Fruit fly (Drosophila melanogaster) whole organism, pupa: Measurements from ENCODE around the gene CG45067.
A peak's percentile ranks its signal among the peaks of the same experiment; 100 is the strongest.

ENCODE experiments used
- CG10348 ChIP-seq: fragments of 200-800 bp; sonication (Bioruptor generic); IDR thresholded peaks from 2 replicates; pipeline ENCODE4 v1.3.6; 2022; ENCODE audit warnings: missing biosample characterization, missing genetic modification characterization
- CG12605 ChIP-seq: fragments of 200-800 bp; sonication (Bioruptor generic); IDR thresholded peaks from 2 replicates; pipeline ENCODE4 v1.3.6; 2022; ENCODE audit warnings: missing biosample characterization, missing genetic modification characterization
- CG13204 ChIP-seq: fragments of 200-800 bp; sonication (Bioruptor generic); optimal IDR thresholded peaks from 2 replicates; lab custom pipeline; 2018; ENCODE audit warnings: missing biosample characterization, mild to moderate bottlenecking, missing genetic modification characterization, moderate library complexity
- CG14655 ChIP-seq: fragments of 200-800 bp; sonication (Bioruptor generic); optimal IDR thresholded peaks from 3 replicates; lab custom pipeline; 2017; ENCODE audit warnings: mild to moderate bottlenecking, missing biosample characterization, missing genetic modification reagents, missing genetic modification characterization
- CG15710 ChIP-seq: fragments of 200-800 bp; sonication (Bioruptor generic); optimal IDR thresholded peaks from 2 replicates; lab custom pipeline; 2018; ENCODE audit warnings: missing biosample characterization, mild to moderate bottlenecking, missing genetic modification characterization, moderate library complexity
- CG17806 ChIP-seq: fragments of 200-800 bp; sonication (Bioruptor generic); optimal IDR thresholded peaks from 2 replicates; lab custom pipeline; 2018; ENCODE audit warnings: missing biosample characterization, mild to moderate bottlenecking, missing genetic modification characterization, moderate library complexity
- CG32121 ChIP-seq: fragments of 200-800 bp; sonication (Bioruptor generic); IDR thresholded peaks from 2 replicates; pipeline ENCODE4 v1.3.6; 2022; ENCODE audit warnings: missing biosample characterization, missing genetic modification characterization
- CG34367 ChIP-seq: fragments of 200-800 bp; sonication (Bioruptor generic); optimal IDR thresholded peaks from 2 replicates; lab custom pipeline; 2018; ENCODE audit warnings: missing biosample characterization, mild to moderate bottlenecking, missing genetic modification characterization
- CG4496 ChIP-seq: fragments of 200-800 bp; sonication (Bioruptor generic); IDR thresholded peaks from 3 replicates; pipeline ENCODE4 v1.3.6; 2022; ENCODE audit warnings: missing biosample characterization, missing genetic modification characterization
- CG8159 ChIP-seq: fragments of 200-800 bp; sonication (Bioruptor generic); optimal IDR thresholded peaks from 3 replicates; lab custom pipeline; 2018; ENCODE audit warnings: missing biosample characterization, mild to moderate bottlenecking, missing genetic modification characterization, moderate library complexity
- CG8301 ChIP-seq: fragments of 200-800 bp; sonication (Bioruptor generic); optimal IDR thresholded peaks from 2 replicates; lab custom pipeline; 2018; ENCODE audit warnings: missing biosample characterization, mild to moderate bottlenecking, missing genetic modification characterization
- CG9948 ChIP-seq: fragments of 200-800 bp; sonication (Bioruptor generic); optimal IDR thresholded peaks from 2 replicates; lab custom pipeline; 2018; ENCODE audit warnings: missing biosample characterization, mild to moderate bottlenecking, missing genetic modification characterization, moderate library complexity
- D1 ChIP-seq: fragments of 200-800 bp; sonication (Bioruptor generic); optimal IDR thresholded peaks from 2 replicates; lab custom pipeline; 2018; ENCODE audit warnings: missing biosample characterization, mild to moderate bottlenecking, missing genetic modification characterization, moderate library complexity
- EcR ChIP-seq: fragments of 200-800 bp; sonication (Bioruptor generic); optimal IDR thresholded peaks from 3 replicates; lab custom pipeline; 2019; ENCODE audit warnings: missing biosample characterization, missing genetic modification characterization, mild to moderate bottlenecking, moderate library complexity, missing genetic modification reagents
- Ets98B ChIP-seq: fragments of 200-800 bp; sonication (Bioruptor generic); IDR thresholded peaks from 2 replicates; pipeline ENCODE4 v1.3.6; 2022; ENCODE audit warnings: missing biosample characterization, missing genetic modification characterization
- Pif1A ChIP-seq: fragments of 200-800 bp; sonication (Bioruptor generic); optimal IDR thresholded peaks from 3 replicates; lab custom pipeline; 2016; ENCODE audit warnings: missing biosample characterization, missing genetic modification characterization
- Pif1B ChIP-seq: fragments of 200-800 bp; sonication (Bioruptor generic); optimal IDR thresholded peaks from 3 replicates; lab custom pipeline; 2016; ENCODE audit warnings: missing biosample characterization, missing genetic modification characterization
- Snoo ChIP-seq: fragments of 200-800 bp; sonication (Bioruptor generic); optimal IDR thresholded peaks from 3 replicates; lab custom pipeline; 2017; ENCODE audit warnings: missing biosample characterization, mild to moderate bottlenecking, missing genetic modification characterization, inconsistent platforms
- fd96Ca ChIP-seq: fragments of 200-800 bp; sonication (Bioruptor generic); IDR thresholded peaks from 3 replicates; pipeline ENCODE4 v1.3.6; 2022; ENCODE audit warnings: missing biosample characterization, missing genetic modification characterization
- gl ChIP-seq: fragments of 200-800 bp; sonication (Bioruptor generic); optimal IDR thresholded peaks from 2 replicates; lab custom pipeline; 2018; ENCODE audit warnings: missing biosample characterization, mild to moderate bottlenecking, missing genetic modification characterization
- rn ChIP-seq: fragments of 200-800 bp; sonication (Bioruptor generic); IDR thresholded peaks from 2 replicates; pipeline ENCODE4 v1.3.6; 2022; ENCODE audit warnings: missing biosample characterization, missing genetic modification characterization

The CG45067 gene

DNA sequence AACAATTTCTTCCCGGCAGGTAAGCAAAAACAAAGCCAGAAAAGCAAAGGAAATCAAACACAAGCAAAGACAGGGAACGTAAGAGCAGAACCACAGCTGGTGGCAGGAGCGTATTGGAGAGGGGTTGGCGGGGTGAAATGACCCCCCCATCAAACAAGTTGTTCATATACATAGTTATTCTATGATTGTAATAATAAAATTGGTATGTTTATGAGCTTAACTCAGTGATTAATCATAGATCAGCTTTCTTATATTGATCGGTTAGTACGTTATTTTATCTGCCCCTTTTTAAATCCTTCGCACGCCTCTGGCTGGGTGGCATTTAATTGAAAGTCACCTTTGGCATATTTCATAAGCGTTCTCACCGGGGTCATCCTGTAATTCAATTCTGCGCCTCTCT lies 40.8 kb downstream of the CG45067 start:
- TF ChIP-seq CG12605 = no peak
- no peak for TF ChIP-seq CG4496 (GFP tag; lab: Robert Waterston, UW)
- peak; percentile 39 for TF ChIP-seq Pif1A (GFP tag; lab: Kevin White, UChicago)
- TF ChIP-seq EcR = peak; percentile 37
- no peak for TF ChIP-seq rn (GFP tag; lab: Robert Waterston, UW)
- TF ChIP-seq CG8301 = peak; percentile 47
- no peak for TF ChIP-seq D1 (tag; lab: Kevin White, UChicago)
- no peak for TF ChIP-seq Ets98B
- peak; percentile 6 for TF ChIP-seq Pif1B (GFP tag; lab: Kevin White, UChicago)
- TF ChIP-seq CG9948 (tag; lab: Kevin White, UChicago) = peak; percentile 55
- no peak for TF ChIP-seq CG10348 (GFP tag; lab: Robert Waterston, UW)
- no peak for TF ChIP-seq CG13204 (GFP tag; lab: Kevin White, UChicago)
- no peak for TF ChIP-seq gl (tag; lab: Kevin White, UChicago)
- peak; percentile 50 for TF ChIP-seq CG14655 (GFP tag; lab: Kevin White, UChicago)
- no peak for TF ChIP-seq fd96Ca (GFP tag; lab: Robert Waterston, UW)
- peak; percentile 53 for TF ChIP-seq CG17806 (tag; lab: Kevin White, UChicago)
- peak; percentile 4 for TF ChIP-seq Snoo (tag; lab: Kevin White, UChicago)
- no peak for TF ChIP-seq CG32121
- TF ChIP-seq CG34367 (tag; lab: Kevin White, UChicago) = no peak
- TF ChIP-seq CG8159 (tag; lab: Kevin White, UChicago) = peak; percentile 68
- peak; percentile 59 for TF ChIP-seq CG15710

DNA sequence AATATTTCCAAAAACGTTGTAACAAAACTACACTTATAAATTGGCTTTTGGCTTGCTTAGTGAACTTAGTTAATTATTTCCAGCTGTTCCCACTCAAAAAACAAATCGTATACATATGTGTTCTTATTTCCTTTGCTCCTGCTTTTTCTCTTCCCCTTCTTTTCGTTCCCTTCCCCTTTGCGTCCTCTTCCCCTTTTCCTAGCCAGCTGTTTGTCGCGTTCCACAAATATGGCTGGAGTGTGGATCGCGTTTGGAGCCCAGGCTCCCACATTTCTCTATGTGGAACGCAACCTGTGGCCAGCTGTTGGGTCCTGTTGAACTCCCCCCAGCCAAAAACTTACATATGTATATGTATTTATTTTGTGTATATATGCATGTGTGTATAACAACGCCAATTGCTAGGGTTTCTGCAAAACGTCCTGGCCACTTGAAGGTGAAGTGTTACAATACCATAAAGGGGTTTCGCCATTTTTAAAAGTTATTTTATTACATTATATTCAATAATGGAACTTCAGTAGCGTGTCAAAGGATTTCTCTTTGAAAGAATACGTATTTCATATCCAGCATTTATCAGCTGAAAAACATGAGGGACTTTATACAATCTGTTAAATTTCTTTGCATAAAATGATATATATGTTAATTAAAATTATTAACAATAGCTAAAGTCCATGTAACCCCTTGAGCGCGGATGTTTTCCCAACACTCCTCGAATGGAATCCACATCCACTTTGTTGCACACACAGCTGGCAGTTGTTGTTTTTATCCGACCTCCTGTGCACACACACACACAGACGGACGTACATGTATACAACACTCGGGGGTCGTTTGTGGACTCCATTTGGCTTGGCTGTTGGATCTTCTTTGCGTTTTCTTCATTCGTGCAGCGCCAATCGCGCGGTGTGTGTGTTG lies 42.3 kb downstream of the CG45067 start:
- TF ChIP-seq CG8159 (tag; lab: Kevin White, UChicago) (peak; percentile 51), CG14655 (GFP tag; lab: Kevin White, UChicago) (peak; percentile 48), CG10348 (GFP tag; lab: Robert Waterston, UW) (no peak), CG12605 (0 out of 2 replicates have a peak, but pooled peaks have one; percentile 27), CG4496 (GFP tag; lab: Robert Waterston, UW) (no peak), D1 (tag; lab: Kevin White, UChicago) (peak; percentile 61), Pif1B (GFP tag; lab: Kevin White, UChicago) (peak; percentile 25), EcR (no peak), CG8301 (peak; percentile 14), fd96Ca (GFP tag; lab: Robert Waterston, UW) (no peak; the same call in 2 of the 3 replicates), CG15710 (peak; percentile 19), rn (GFP tag; lab: Robert Waterston, UW) (no peak), gl (tag; lab: Kevin White, UChicago) (no peak), CG9948 (tag; lab: Kevin White, UChicago) (peak; percentile 69), CG34367 (tag; lab: Kevin White, UChicago) (peak; percentile 16), CG17806 (tag; lab: Kevin White, UChicago) (peak; percentile 58), CG13204 (GFP tag; lab: Kevin White, UChicago) (peak; percentile 19), CG32121 (no peak), Pif1A (GFP tag; lab: Kevin White, UChicago) (peak; percentile 48), Ets98B (no peak; the same call in 1 of the 2 replicates), Snoo (tag; lab: Kevin White, UChicago) (no peak)

DNA sequence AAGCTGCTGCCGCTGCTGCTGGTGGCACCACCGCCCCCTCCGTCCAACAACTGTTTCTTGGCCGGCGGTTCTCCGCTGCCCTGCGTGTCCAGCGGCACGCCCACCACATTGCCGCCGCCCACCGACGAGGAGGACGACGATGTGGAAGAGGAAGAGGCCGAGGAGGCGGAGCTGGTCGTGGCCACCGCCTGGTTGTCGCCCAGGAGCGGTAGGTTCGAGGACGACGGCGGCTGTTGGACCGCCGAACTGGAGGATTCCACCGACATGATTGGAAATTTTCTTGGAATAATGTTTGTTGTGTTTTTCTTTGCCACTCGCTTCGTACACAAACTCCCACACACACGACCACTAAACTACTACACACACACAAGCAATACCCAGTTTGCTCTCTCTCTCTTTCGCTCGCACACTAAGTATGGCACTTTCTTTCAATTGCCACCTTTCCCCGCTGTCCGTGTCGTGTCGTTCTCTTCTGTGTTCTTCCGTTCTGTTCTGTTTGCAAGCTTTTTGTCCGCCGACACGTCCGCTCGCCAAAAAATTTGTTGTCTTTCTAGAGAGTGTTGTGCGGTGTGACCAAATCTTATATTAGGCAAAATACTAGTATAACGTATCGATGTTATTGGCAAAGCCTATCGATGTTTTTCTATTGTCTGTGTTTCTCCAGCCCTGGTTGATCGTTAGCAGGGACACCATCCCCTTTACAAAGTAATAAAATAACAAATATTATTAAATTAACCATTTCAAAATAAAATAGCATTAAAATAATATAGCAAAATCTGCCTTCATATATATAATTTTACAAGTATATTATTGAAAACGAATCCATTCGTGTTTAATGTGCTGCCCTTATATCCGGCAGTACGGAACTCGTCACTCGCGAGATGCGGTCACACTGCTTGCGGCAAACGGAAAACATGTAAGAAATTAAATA lies 43.7 kb downstream of the CG45067 start, which contains the start of the genes CG32486 and PAN3:
CG32486 (minus strand) TSS at position 566 of the 931 bp plus-strand sequence.
PAN3 (plus strand) TSS at position 860 of the 931 bp plus-strand sequence.
- TF ChIP-seq gl (tag; lab: Kevin White, UChicago) (peak; percentile 10), CG14655 (GFP tag; lab: Kevin White, UChicago) (no peak), CG13204 (GFP tag; lab: Kevin White, UChicago) (peak; percentile 42), Ets98B (peak; percentile 36; the same call in 1 of the 2 replicates), CG12605 (peak; percentile 28), fd96Ca (GFP tag; lab: Robert Waterston, UW) (peak; percentile 52; the same call in 1 of the 3 replicates), CG4496 (GFP tag; lab: Robert Waterston, UW) (0 out of 3 replicates have a peak, but pooled peaks have one; percentile 48), CG15710 (peak; percentile 7), CG8159 (tag; lab: Kevin White, UChicago) (peak; percentile 26), rn (GFP tag; lab: Robert Waterston, UW) (no peak), EcR (peak; percentile 49), CG32121 (no peak), CG8301 (peak; percentile 8), D1 (tag; lab: Kevin White, UChicago) (no peak), Snoo (tag; lab: Kevin White, UChicago) (no peak), Pif1A (GFP tag; lab: Kevin White, UChicago) (no peak), Pif1B (GFP tag; lab: Kevin White, UChicago) (no peak), CG10348 (GFP tag; lab: Robert Waterston, UW) (no peak), CG17806 (tag; lab: Kevin White, UChicago) (no peak), CG9948 (tag; lab: Kevin White, UChicago) (no peak), CG34367 (tag; lab: Kevin White, UChicago) (peak; percentile 16)
- TF ChIP-seq, all 21 proteins: peak for 11

DNA sequence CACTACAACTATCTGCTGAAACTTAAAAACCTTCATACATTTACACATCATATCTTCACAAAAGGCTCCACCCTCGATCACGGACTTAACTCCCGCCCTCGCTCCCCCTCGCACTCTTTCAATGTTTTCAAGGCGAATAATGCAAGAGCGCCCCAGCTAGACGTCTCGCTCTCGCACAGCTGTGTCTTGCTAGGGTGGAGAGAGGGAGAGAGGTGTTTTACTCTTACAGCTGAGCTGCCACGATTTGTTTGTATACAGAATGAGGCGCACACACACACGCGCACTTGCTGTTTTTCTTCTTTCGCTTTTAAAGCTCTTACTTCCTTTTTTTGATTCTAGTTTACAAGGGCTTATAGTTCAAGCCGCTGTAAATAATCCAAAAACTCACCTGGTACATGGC lies 44.5 kb downstream of the CG45067 start:
- TF ChIP-seq EcR (peak; percentile 4), CG10348 (GFP tag; lab: Robert Waterston, UW) (no peak), fd96Ca (GFP tag; lab: Robert Waterston, UW) (no peak; the same call in 2 of the 3 replicates), CG8301 (no peak), Pif1A (GFP tag; lab: Kevin White, UChicago) (no peak), D1 (tag; lab: Kevin White, UChicago) (no peak)
